Worm (Caenorhabditis elegans): Measurements from ENCODE around the gene Y79H2A.12.

The Y79H2A.12 gene

ce11 chrIII:12013718-12014117 lies 15.0 kb downstream of the Y79H2A.12 start:
- TF ChIP-seq lin-38 (GFP tag; IDR thresholded peaks at IDR 0.05) = no peak
- TF ChIP-seq ceh-28 (tag; optimal IDR thresholded peaks at IDR 0.05) = peak; percentile 68

- no peak for TF ChIP-seq lin-39 (tag; optimal IDR thresholded peaks at IDR 0.05)
- no peak for TF ChIP-seq nhr-48 (tag; optimal IDR thresholded peaks at IDR 0.05)
- peak; percentile 9 for TF ChIP-seq mxl-3 (GFP tag; optimal IDR thresholded peaks at IDR 0.05)
- peak; percentile 9 for TF ChIP-seq nhr-28 (tag; optimal IDR thresholded peaks at IDR 0.05)
- TF ChIP-seq zip-2 (tag; optimal IDR thresholded peaks at IDR 0.05) = no peak
- TF ChIP-seq D1046.2 (GFP tag; IDR thresholded peaks at IDR 0.05) = no peak
- no peak for TF ChIP-seq F37D6.2 (tag; optimal IDR thresholded peaks at IDR 0.05)
- no peak for TF ChIP-seq set-16 (GFP tag; IDR thresholded peaks at IDR 0.05)
- TF ChIP-seq zip-11 (GFP tag; IDR thresholded peaks at IDR 0.05) = no peak
- no peak for TF ChIP-seq hif-1 (tag; optimal IDR thresholded peaks at IDR 0.05)
- no peak for TF ChIP-seq lin-38 (GFP tag; IDR thresholded peaks at IDR 0.05)
- TF ChIP-seq F26F4.8 (GFP tag; conservative IDR thresholded peaks at IDR 0.05) = no peak
- TF ChIP-seq aha-1 (tag) = peak; percentile 51
- TF ChIP-seq nhr-76 (tag; optimal IDR thresholded peaks at IDR 0.05) = no peak
- no peak for TF ChIP-seq unc-130 (GFP tag; optimal IDR thresholded peaks at IDR 0.05)
- no peak for TF ChIP-seq lin-1 (GFP tag; IDR thresholded peaks at IDR 0.05)
Observed at ce11 chrIII:12013054-12013453, 15.6 kb downstream of the Y79H2A.12 start.

- TF ChIP-seq hlh-30 (tag; optimal IDR thresholded peaks at IDR 0.05; ENCODE audit: insufficient read depth) = peak; percentile 39
- TF ChIP-seq saeg-2 (GFP tag; IDR thresholded peaks at IDR 0.05) = no peak
- TF ChIP-seq lir-3 (tag; optimal IDR thresholded peaks at IDR 0.05) = no peak
Observed at ce11 chrIII:12009764-12010163, 18.9 kb downstream of the Y79H2A.12 start.

DNA sequence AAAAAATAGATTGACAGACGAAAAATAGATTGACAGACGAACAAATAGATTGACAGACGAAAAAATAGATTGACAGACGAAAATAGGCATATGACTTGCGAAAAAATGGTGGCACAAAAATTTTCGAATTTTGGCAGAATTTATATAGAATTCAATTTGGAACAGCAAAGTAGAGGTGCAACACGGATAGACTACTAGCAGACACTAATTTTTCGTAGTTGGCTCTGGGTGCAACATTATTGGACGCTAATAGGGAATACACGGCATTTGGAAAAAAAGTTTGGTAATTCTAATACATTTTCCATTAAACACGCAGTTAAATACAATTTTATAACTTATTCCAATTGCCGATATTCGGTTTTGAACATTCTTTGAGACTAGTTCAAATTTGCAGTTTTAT lies 19.3 kb downstream of the Y79H2A.12 start:
- TF ChIP-seq dpl-1 (GFP tag; optimal IDR thresholded peaks at IDR 0.05) (no peak), unc-62 (GFP tag; optimal IDR thresholded peaks at IDR 0.05 in 1 of 2) (peak in 1 of 2 experiments; percentile 1), unc-62 (tag; optimal IDR thresholded peaks at IDR 0.05) (no peak), aha-1 (tag) (peak; percentile 91), rbr-2 (tag; optimal IDR thresholded peaks at IDR 0.05) (no peak), dmd-9 (GFP tag; IDR thresholded peaks at IDR 0.05) (no peak), hlh-11 (tag; optimal IDR thresholded peaks at IDR 0.05) (no peak), mep-1 (tag; optimal IDR thresholded peaks at IDR 0.05) (no peak), ZK546.5 (tag; optimal IDR thresholded peaks at IDR 0.05) (no peak), pqm-1 (tag; optimal IDR thresholded peaks at IDR 0.05) (no peak), mes-2 (tag; optimal IDR thresholded peaks at IDR 0.05; ENCODE audit: poor library complexity, severe bottlenecking) (no peak), F10B5.3 (tag; optimal IDR thresholded peaks at IDR 0.05) (no peak), ces-1 (GFP tag; optimal IDR thresholded peaks at IDR 0.05) (no peak), gei-8 (GFP tag; optimal IDR thresholded peaks at IDR 0.05) (no peak), duxl-1 (tag; optimal IDR thresholded peaks at IDR 0.05; ENCODE audit: poor library complexity) (no peak)

ce11 chrIII:12005871-12006358 lies 22.8 kb downstream of the Y79H2A.12 start:
- peak; percentile 28; the same call in 1 of the 2 replicates for TF ChIP-seq dmd-6 (GFP tag; IDR thresholded peaks at IDR 0.05)
- peak; percentile 28 for TF ChIP-seq aha-1 (tag)
